Worm (Caenorhabditis elegans) whole organism, L4 larva: ENCODE results near the gene F08D12.3.

ENCODE experiments used
- D1046.2 ChIP-seq: fragments of 200-800 bp; sonication (Bioruptor generic); IDR thresholded peaks from 2 replicates; pipeline ENCODE4 v1.3.6; 2022; ENCODE audit warnings: missing genetic modification characterization, missing compliant biosample characterization
- F10B5.3 ChIP-seq: sonication (generic microtip); optimal IDR thresholded peaks from 2 replicates; lab custom pipeline; 2016; ENCODE audit warnings: mild to moderate bottlenecking, missing genetic modification characterization, missing compliant biosample characterization
- F37D6.2 ChIP-seq: sonication (generic microtip); optimal IDR thresholded peaks from 2 replicates; lab custom pipeline; 2016; ENCODE audit warnings: mild to moderate bottlenecking, missing genetic modification characterization, missing compliant biosample characterization
- F44E2.7 ChIP-seq: fragments of 200-800 bp; sonication (Bioruptor generic); IDR thresholded peaks from 2 replicates; pipeline ENCODE4 v2.1.2; 2022; ENCODE audit warnings: missing genetic modification characterization, missing compliant biosample characterization
- R02D3.7 ChIP-seq: fragments of 150-350 bp; sonication (generic microtip); optimal IDR thresholded peaks from 3 replicates; lab custom pipeline; 2014; ENCODE audit warnings: missing biosample characterization, missing genetic modification characterization
- T20F7.1 ChIP-seq: fragments of 200-800 bp; sonication (Bioruptor generic); optimal IDR thresholded peaks from 2 replicates; lab custom pipeline; 2018; ENCODE audit warnings: mild to moderate bottlenecking, missing genetic modification characterization, missing compliant biosample characterization
- Y105C5A.15 ChIP-seq: fragments of 200-800 bp; sonication (Bioruptor generic); IDR thresholded peaks from 2 replicates; pipeline ENCODE4 v1.3.6; 2022; ENCODE audit warnings: missing genetic modification characterization, missing compliant biosample characterization
- aha-1 ChIP-seq: fragments of 150-350 bp; peaks from one replicate; lab custom pipeline; 2014; ENCODE audit warnings: missing biosample characterization, missing genetic modification characterization
- ama-1 ChIP-seq: fragments of 150-350 bp; optimal IDR thresholded peaks from 2 replicates; lab custom pipeline; 2014; ENCODE audit warnings: inconsistent platforms, mixed read lengths
- arid-1 ChIP-seq: fragments of 200-800 bp; sonication (Bioruptor generic); conservative IDR thresholded peaks from 2 replicates; pipeline ENCODE4 v1.3.6; 2022; ENCODE audit warnings: missing genetic modification reagents, missing genetic modification characterization, missing compliant biosample characterization
- attf-4 ChIP-seq: sonication (generic microtip); optimal IDR thresholded peaks from 3 replicates; lab custom pipeline; 2017; ENCODE audit warnings: missing biosample characterization, missing genetic modification characterization
- ceh-20 ChIP-seq: fragments of 200-800 bp; sonication (Bioruptor generic); IDR thresholded peaks from 2 replicates; pipeline ENCODE4 v1.3.6; 2022; ENCODE audit warnings: missing genetic modification reagents, missing genetic modification characterization, missing compliant biosample characterization
- ceh-32 ChIP-seq: sonication (generic microtip); optimal IDR thresholded peaks from 2 replicates; lab custom pipeline; 2016; ENCODE audit warnings: mild to moderate bottlenecking, missing genetic modification characterization, missing compliant biosample characterization; ENCODE audit not compliant: poor library complexity
- ceh-44 ChIP-seq: fragments of 200-800 bp; sonication (Bioruptor generic); IDR thresholded peaks from 2 replicates; pipeline ENCODE4 v1.3.6; 2022; ENCODE audit warnings: missing genetic modification reagents, missing genetic modification characterization, missing compliant biosample characterization
- daf-12 ChIP-seq: fragments of 150-350 bp; optimal IDR thresholded peaks from 2 replicates; lab custom pipeline; 2014; ENCODE audit warnings: missing biosample characterization, missing genetic modification reagents, missing genetic modification characterization
- daf-8 ChIP-seq: fragments of 200-800 bp; sonication (Bioruptor generic); IDR thresholded peaks from 2 replicates; pipeline ENCODE4 v1.3.6; 2022; ENCODE audit warnings: missing genetic modification characterization, missing compliant biosample characterization
- dmd-6 ChIP-seq: fragments of 200-800 bp; sonication (Bioruptor generic); IDR thresholded peaks from 2 replicates; pipeline ENCODE4 v1.3.6; 2022; ENCODE audit warnings: missing genetic modification reagents, missing genetic modification characterization, missing compliant biosample characterization
- dmd-8 ChIP-seq: fragments of 200-800 bp; sonication (Bioruptor generic); IDR thresholded peaks from 2 replicates; pipeline ENCODE4 v1.3.6; 2022; ENCODE audit warnings: missing genetic modification characterization, missing compliant biosample characterization
- dmd-9 ChIP-seq: fragments of 200-800 bp; sonication (Bioruptor generic); IDR thresholded peaks from 2 replicates; pipeline ENCODE4 v1.3.6; 2022; ENCODE audit warnings: missing genetic modification reagents, missing genetic modification characterization, missing compliant biosample characterization
- duxl-1 ChIP-seq: sonication (generic microtip); optimal IDR thresholded peaks from 2 replicates; lab custom pipeline; 2016; ENCODE audit warnings: mild to moderate bottlenecking, missing genetic modification characterization, moderate library complexity, missing compliant biosample characterization; ENCODE audit not compliant: poor library complexity
- egl-27 ChIP-seq: sonication (generic microtip); optimal IDR thresholded peaks from 3 replicates; lab custom pipeline; 2017; ENCODE audit warnings: missing biosample characterization, missing genetic modification reagents, missing genetic modification characterization
- fkh-10 ChIP-seq: fragments of 150-350 bp; optimal IDR thresholded peaks from 2 replicates; lab custom pipeline; 2014; ENCODE audit warnings: missing biosample characterization, missing genetic modification reagents, missing genetic modification characterization
- lim-7 ChIP-seq: fragments of 200-800 bp; sonication (Bioruptor generic); IDR thresholded peaks from 2 replicates; pipeline ENCODE4 v1.3.6; 2022; ENCODE audit warnings: missing genetic modification characterization, missing compliant biosample characterization
- lin-1 ChIP-seq: fragments of 200-800 bp; sonication (Bioruptor generic); IDR thresholded peaks from 2 replicates; pipeline ENCODE4 v1.3.6; 2022; ENCODE audit warnings: missing genetic modification reagents, missing genetic modification characterization, missing compliant biosample characterization
- lin-15B ChIP-seq: fragments of 150-350 bp; sonication (generic microtip); optimal IDR thresholded peaks from 3 replicates; lab custom pipeline; 2014; ENCODE audit warnings: missing biosample characterization, missing genetic modification characterization
- lir-3 ChIP-seq: sonication (generic microtip); optimal IDR thresholded peaks from 2 replicates; lab custom pipeline; 2016; ENCODE audit warnings: mild to moderate bottlenecking, missing genetic modification characterization, missing compliant biosample characterization
- lsy-2 ChIP-seq, 2 experiments: fragments of 150-350 bp in 1 of 2; sonication (generic microtip) in 1 of 2; optimal IDR thresholded peaks; 2 replicates each; lab custom pipeline; 2014 to 2017; ENCODE audit warnings: missing biosample characterization in 2 of 2, missing genetic modification characterization in 2 of 2
- madf-9 ChIP-seq: fragments of 200-800 bp; sonication (Bioruptor generic); conservative IDR thresholded peaks from 2 replicates; pipeline ENCODE4 v1.3.6; 2022; ENCODE audit warnings: missing genetic modification reagents, missing genetic modification characterization, missing compliant biosample characterization
- mdl-1 ChIP-seq, 2 experiments: fragments of 150-350 bp in 1 of 2; sonication (generic microtip) in 1 of 2; optimal IDR thresholded peaks; 2 replicates each; lab custom pipeline; 2014 to 2017; ENCODE audit warnings: missing biosample characterization in 2 of 2, missing genetic modification characterization in 2 of 2
- mep-1 ChIP-seq: fragments of 150-350 bp; sonication (generic microtip); optimal IDR thresholded peaks from 3 replicates; lab custom pipeline; 2014; ENCODE audit warnings: missing biosample characterization, missing genetic modification characterization
- mxl-2 ChIP-seq: fragments of 200-800 bp; sonication (Bioruptor generic); conservative IDR thresholded peaks from 2 replicates; pipeline ENCODE4 v1.3.6; 2022; ENCODE audit warnings: missing genetic modification reagents, missing genetic modification characterization, missing compliant biosample characterization
- mxl-3 ChIP-seq: fragments of 200-800 bp; sonication (Bioruptor generic); optimal IDR thresholded peaks from 2 replicates; lab custom pipeline; 2018; ENCODE audit warnings: mild to moderate bottlenecking, missing genetic modification characterization, missing compliant biosample characterization
- nhr-10 ChIP-seq: fragments of 150-350 bp; optimal IDR thresholded peaks from 2 replicates; lab custom pipeline; 2014; ENCODE audit warnings: missing biosample characterization, missing genetic modification characterization
- nhr-102 ChIP-seq: sonication (generic microtip); optimal IDR thresholded peaks from 2 replicates; lab custom pipeline; 2016; ENCODE audit warnings: mild to moderate bottlenecking, missing genetic modification characterization, moderate library complexity, missing compliant biosample characterization
- nhr-11 ChIP-seq: fragments of 150-350 bp; optimal IDR thresholded peaks from 2 replicates; lab custom pipeline; 2014; ENCODE audit warnings: missing biosample characterization, missing genetic modification characterization
- nhr-48 ChIP-seq: sonication (generic microtip); optimal IDR thresholded peaks from 2 replicates; lab custom pipeline; 2016; ENCODE audit warnings: mild to moderate bottlenecking, missing genetic modification characterization, missing compliant biosample characterization
- pha-4 ChIP-seq, 2 experiments: fragments of 150-350 bp in 1 of 2; fragments of 200-800 bp in 1 of 2; sonication (Bioruptor generic) in 1 of 2; IDR thresholded peaks in 1 of 2; optimal IDR thresholded peaks in 1 of 2; 2 replicates each; pipeline versions ENCODE4 v1.3.6 to Lab custom; 2014 to 2022; ENCODE audit warnings: missing genetic modification characterization in 2 of 2, missing genetic modification reagents in 2 of 2, missing biosample characterization in 1 of 2, missing compliant biosample characterization in 1 of 2
- pqm-1 ChIP-seq: sonication (generic microtip); optimal IDR thresholded peaks from 2 replicates; lab custom pipeline; 2017; ENCODE audit warnings: missing biosample characterization, missing genetic modification characterization
- saeg-2 ChIP-seq: fragments of 200-800 bp; sonication (Bioruptor generic); IDR thresholded peaks from 2 replicates; pipeline ENCODE4 v1.3.6; 2022; ENCODE audit warnings: missing genetic modification reagents, missing genetic modification characterization, missing compliant biosample characterization
- sdz-12 ChIP-seq: fragments of 200-800 bp; sonication (Bioruptor generic); optimal IDR thresholded peaks from 2 replicates; lab custom pipeline; 2018; ENCODE audit warnings: mild to moderate bottlenecking, missing genetic modification characterization, missing compliant biosample characterization
- set-16 ChIP-seq: fragments of 200-800 bp; sonication (Bioruptor generic); IDR thresholded peaks from 2 replicates; pipeline ENCODE4 v1.3.6; 2022; ENCODE audit warnings: missing genetic modification reagents, missing genetic modification characterization, missing compliant biosample characterization
- snpc-1.2 ChIP-seq: fragments of 200-800 bp; sonication (Bioruptor generic); IDR thresholded peaks from 2 replicates; pipeline ENCODE4 v1.3.6; 2022; ENCODE audit warnings: missing genetic modification reagents, missing genetic modification characterization, missing compliant biosample characterization
- spr-1 ChIP-seq: sonication (generic microtip); optimal IDR thresholded peaks from 2 replicates; lab custom pipeline; 2016; ENCODE audit warnings: mild to moderate bottlenecking, missing genetic modification characterization, missing compliant biosample characterization
- unc-62 ChIP-seq, 3 experiments: fragments of 150-350 bp in 1 of 3; sonication (generic microtip); optimal IDR thresholded peaks in 2 of 3; peaks in 1 of 3; 1 replicate in 1 of 3; 2 replicates in 2 of 3; lab custom pipeline; 2014 to 2017; ENCODE audit warnings: missing biosample characterization in 3 of 3, missing genetic modification characterization in 3 of 3, missing genetic modification reagents in 3 of 3, missing genotype in 1 of 3
- vab-7 ChIP-seq: fragments of 200-800 bp; sonication (Bioruptor generic); IDR thresholded peaks from 2 replicates; pipeline ENCODE4 v1.3.6; 2022; ENCODE audit warnings: missing genetic modification reagents, missing genetic modification characterization, missing compliant biosample characterization
- zip-11 ChIP-seq: fragments of 200-800 bp; sonication (Bioruptor generic); IDR thresholded peaks from 2 replicates; pipeline ENCODE4 v1.3.6; 2022; ENCODE audit warnings: missing genetic modification characterization, missing compliant biosample characterization
- zip-2 ChIP-seq: fragments of 150-350 bp; optimal IDR thresholded peaks from 2 replicates; lab custom pipeline; 2014; ENCODE audit warnings: missing biosample characterization, missing genetic modification characterization

Gene F08D12.3

ce11 chrII:2827859-2828403, 48.6 kb downstream of the F08D12.3 start, which contains the start of gene K12H6.8:
Gene K12H6.8, plus strand, starts transcription at chrII:2827896.
- TF ChIP-seq D1046.2 (GFP tag; lab: Robert Waterston, UW) (no peak), egl-27 (tag; lab: Kevin White, UChicago) (no peak), ceh-32 (tag; lab: Kevin White, UChicago) (no peak), mdl-1 (tag; optimal IDR thresholded peaks at IDR 0.05; lab: Kevin White, UChicago) (no peak), set-16 (GFP tag; lab: Robert Waterston, UW) (peak; percentile 72), F37D6.2 (tag; lab: Kevin White, UChicago) (no peak), pha-4 (GFP tag; IDR thresholded peaks at IDR 0.05; lab: Robert Waterston, UW) (no peak), pha-4 (tag; optimal IDR thresholded peaks at IDR 0.05; lab: Kevin White, UChicago) (no peak), dmd-6 (GFP tag; lab: Robert Waterston, UW) (no peak), ceh-44 (no peak), nhr-10 (no peak), fkh-10 (no peak), zip-2 (tag; lab: Kevin White, UChicago) (no peak), ceh-20 (GFP tag; lab: Robert Waterston, UW) (no peak), duxl-1 (peak; percentile 21), nhr-48 (no peak), T20F7.1 (GFP tag; lab: Kevin White, UChicago) (no peak), lsy-2 (tag; optimal IDR thresholded peaks at IDR 0.05; lab: Kevin White, UChicago) (no peak), sdz-12 (GFP tag; lab: Kevin White, UChicago) (peak; percentile 45), spr-1 (no peak), mep-1 (tag; lab: Kevin White, UChicago) (no peak), zip-11 (GFP tag; lab: Robert Waterston, UW) (no peak), saeg-2 (no peak), mxl-3 (GFP tag; lab: Kevin White, UChicago) (no peak)

DNA sequence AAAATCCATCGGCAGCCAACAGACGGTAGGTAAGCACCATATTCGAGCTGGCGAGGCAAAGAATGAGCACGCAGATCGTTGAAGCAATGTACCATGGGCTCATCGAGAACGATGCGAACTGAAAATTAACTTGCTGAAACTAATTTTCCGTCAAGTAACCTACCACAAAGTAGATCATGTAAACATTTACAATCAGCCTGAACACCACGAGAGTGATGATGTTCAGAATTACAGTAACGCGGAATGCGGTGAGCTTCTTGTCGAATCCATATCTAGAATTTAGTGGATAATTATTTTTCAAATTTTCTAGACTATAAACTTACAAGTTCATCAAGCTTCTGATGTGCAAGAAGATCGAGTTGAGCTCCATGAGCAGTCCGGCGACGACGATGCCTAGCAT, 50.1 kb downstream of the F08D12.3 start:
- TF ChIP-seq lim-7 (no peak), unc-62 (GFP tag; optimal IDR thresholded peaks at IDR 0.05 in 1 of 2; lab: Kevin White, UChicago) (peak in 1 of 2 experiments; percentile 92), unc-62 (tag; optimal IDR thresholded peaks at IDR 0.05; lab: Kevin White, UChicago) (no peak), arid-1 (no peak), aha-1 (tag; lab: Kevin White, UChicago) (peak; percentile 26), lin-15B (tag; lab: Kevin White, UChicago) (no peak), mep-1 (tag; lab: Kevin White, UChicago) (no peak), F10B5.3 (tag; lab: Kevin White, UChicago) (no peak), T20F7.1 (GFP tag; lab: Kevin White, UChicago) (no peak), daf-8 (GFP tag; lab: Robert Waterston, UW) (no peak), lin-1 (no peak)

DNA sequence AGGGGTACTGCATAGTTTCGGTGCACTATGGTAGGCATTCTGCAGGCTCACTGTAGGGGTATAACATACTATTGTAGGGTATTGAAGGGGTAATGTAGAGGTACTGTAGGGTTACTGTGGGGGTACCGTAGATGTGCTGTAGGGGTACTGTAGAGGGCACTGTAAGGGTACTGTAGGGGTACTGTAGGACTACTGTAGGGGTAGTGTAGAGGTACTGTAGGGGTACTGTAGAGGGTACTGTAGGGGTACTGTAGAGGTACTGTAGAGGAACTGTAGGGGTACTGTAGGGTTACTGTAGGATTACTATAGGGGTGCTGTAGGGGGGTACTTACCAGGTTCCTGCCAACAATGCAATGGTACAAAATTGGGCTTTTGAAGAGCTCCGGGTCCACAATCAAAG, 50.8 kb downstream of the F08D12.3 start:
- no peak for TF ChIP-seq mxl-2 (GFP tag; lab: Robert Waterston, UW)
- no peak for TF ChIP-seq ama-1 (lab: Kevin White, UChicago)
- TF ChIP-seq dmd-9 (GFP tag; lab: Robert Waterston, UW) = no peak
- TF ChIP-seq F44E2.7 (GFP tag; lab: Robert Waterston, UW) = 0 out of 2 replicates have a peak, but pooled peaks have one; percentile 53
- no peak for TF ChIP-seq nhr-102
- TF ChIP-seq lim-7 = peak; percentile 35; the same call in 1 of the 2 replicates
- no peak for TF ChIP-seq unc-62 (GFP tag; optimal IDR thresholded peaks at IDR 0.05 in 1 of 2; lab: Kevin White, UChicago)
- no peak for TF ChIP-seq unc-62 (tag; optimal IDR thresholded peaks at IDR 0.05; lab: Kevin White, UChicago)
- TF ChIP-seq madf-9 (GFP tag; lab: Robert Waterston, UW) = no peak
- no peak for TF ChIP-seq R02D3.7 (tag; lab: Kevin White, UChicago)
- no peak for TF ChIP-seq lir-3
- TF ChIP-seq Y105C5A.15 (GFP tag; lab: Robert Waterston, UW) = no peak
- no peak for TF ChIP-seq nhr-11
- TF ChIP-seq snpc-1.2 (GFP tag; lab: Robert Waterston, UW) = peak; percentile 40; the same call in 1 of the 2 replicates
- 0 out of 2 replicates have a peak, but pooled peaks have one; percentile 21 for TF ChIP-seq dmd-8
- TF ChIP-seq pqm-1 (tag; lab: Kevin White, UChicago) = no peak
- 0 out of 2 replicates have a peak, but pooled peaks have one; percentile 19 for TF ChIP-seq arid-1
- no peak for TF ChIP-seq vab-7 (GFP tag; lab: Robert Waterston, UW)
- TF ChIP-seq daf-12 (tag; lab: Kevin White, UChicago) = no peak
- TF ChIP-seq attf-4 (tag; lab: Kevin White, UChicago) = no peak
- TF ChIP-seq, all 104 proteins: peak for 5
